Fruit fly (Drosophila melanogaster): ENCODE measurements around the gene crp.

The crp gene

dm6 chr2L:16317777-16318610, 30.5 kb upstream of the crp start (continued):
- TF ChIP-seq lola (GFP tag; optimal IDR thresholded peaks at IDR 0.05) (no peak), ken (GFP tag; IDR thresholded peaks at IDR 0.05) (0 out of 3 replicates have a peak, but pooled peaks have one; percentile 13), MTF-1 (GFP tag; optimal IDR thresholded peaks at IDR 0.05; ENCODE audit: borderline replicate concordance) (peak; percentile 70), NC2β (GFP tag; optimal IDR thresholded peaks at IDR 0.05) (no peak), Hey (tag; optimal IDR thresholded peaks at IDR 0.05) (peak; percentile 0), CG16813 (GFP tag; IDR thresholded peaks at IDR 0.05; ENCODE audit: partially characterized antibody) (no peak), ara (GFP tag; IDR thresholded peaks at IDR 0.05) (no peak), br (optimal IDR thresholded peaks at IDR 0.05) (no peak), CG8924 (tag; optimal IDR thresholded peaks at IDR 0.05) (no peak), CHES-1-like (GFP tag; optimal IDR thresholded peaks at IDR 0.05) (peak; percentile 11), chm (GFP tag; IDR thresholded peaks at IDR 0.05) (0 out of 2 replicates have a peak, but pooled peaks have one; percentile 38), sna (GFP tag; IDR thresholded peaks at IDR 0.05; ENCODE audit: partially characterized antibody) (no peak), insv (GFP tag; optimal IDR thresholded peaks at IDR 0.05) (peak in 1 of 2 experiments; percentile 40), CG11456 (GFP tag; IDR thresholded peaks at IDR 0.05) (no peak), CG11696 (GFP tag; IDR thresholded peaks at IDR 0.05) (peak; percentile 56; the same call in 1 of the 2 replicates), CG1792 (GFP tag; optimal IDR thresholded peaks at IDR 0.05) (no peak), Nf-YC (tag; optimal IDR thresholded peaks at IDR 0.05) (no peak), CG8478 (optimal IDR thresholded peaks at IDR 0.05) (no peak), dati (GFP tag; IDR thresholded peaks at IDR 0.05) (no peak), CG18619 (GFP tag; optimal IDR thresholded peaks at IDR 0.05) (peak; percentile 40), fd64A (GFP tag; optimal IDR thresholded peaks at IDR 0.05) (peak; percentile 39), ac (GFP tag; optimal IDR thresholded peaks at IDR 0.05) (no peak), zen2 (GFP tag; IDR thresholded peaks at IDR 0.05; ENCODE audit: partially characterized antibody) (no peak), CG15269 (tag; optimal IDR thresholded peaks at IDR 0.05) (peak; percentile 43), corto (GFP tag; optimal IDR thresholded peaks at IDR 0.05) (no peak), Hr3 (GFP tag; optimal IDR thresholded peaks at IDR 0.05) (no peak), GATAe (GFP tag; conservative IDR thresholded peaks at IDR 0.05) (no peak), Side (GFP tag; optimal IDR thresholded peaks at IDR 0.05) (peak; percentile 50), CG34224 (GFP tag; IDR thresholded peaks at IDR 0.05; ENCODE audit: partially characterized antibody) (no peak), tll (GFP tag; optimal IDR thresholded peaks at IDR 0.05) (no peak), CG17802 (tag; optimal IDR thresholded peaks at IDR 0.05) (no peak), pfk (GFP tag; optimal IDR thresholded peaks at IDR 0.05) (peak; percentile 48), yki (optimal IDR thresholded peaks at IDR 0.05) (no peak), Sox100B (GFP tag; optimal IDR thresholded peaks at IDR 0.05) (peak; percentile 45), oc (tag; optimal IDR thresholded peaks at IDR 0.05) (no peak), en (GFP tag; optimal IDR thresholded peaks at IDR 0.05) (peak; percentile 34), CG15696 (tag; optimal IDR thresholded peaks at IDR 0.05) (no peak), CG10565 (GFP tag; optimal IDR thresholded peaks at IDR 0.05) (no peak), prd (optimal IDR thresholded peaks at IDR 0.05) (no peak), prd (GFP tag; IDR thresholded peaks at IDR 0.05) (no peak), grn (GFP tag; optimal IDR thresholded peaks at IDR 0.05) (peak; percentile 13), CG14441 (GFP tag; IDR thresholded peaks at IDR 0.05) (peak; percentile 45; the same call in 1 of the 2 replicates), Eip74EF (GFP tag; optimal IDR thresholded peaks at IDR 0.05) (no peak), Ptx1 (GFP tag; IDR thresholded peaks at IDR 0.05) (no peak), sr (GFP tag; IDR thresholded peaks at IDR 0.05) (peak; percentile 16; the same call in 1 of the 3 replicates), CG7745 (tag; optimal IDR thresholded peaks at IDR 0.05) (no peak), CG14710 (tag; optimal IDR thresholded peaks at IDR 0.05) (no peak), ems (GFP tag; optimal IDR thresholded peaks at IDR 0.05) (no peak), fd3F (GFP tag; optimal IDR thresholded peaks at IDR 0.05) (peak; percentile 46)

Data from whole organism, embryonic.